Fruit fly (Drosophila melanogaster) whole organism, prepupa: ENCODE measurements around the gene Mdh2.

ENCODE experiments used
- CG10669 ChIP-seq: fragments of 200-800 bp; sonication (Bioruptor generic); optimal IDR thresholded peaks from 3 replicates; lab custom pipeline; 2018; ENCODE audit warnings: missing biosample characterization, mild to moderate bottlenecking, missing genetic modification characterization, moderate library complexity
- CG11294 ChIP-seq: fragments of 200-800 bp; sonication (Bioruptor generic); IDR thresholded peaks from 2 replicates; pipeline ENCODE4 v1.3.6; 2022; ENCODE audit warnings: missing biosample characterization, missing genetic modification characterization
- CG11762 ChIP-seq: fragments of 200-800 bp; sonication (Bioruptor generic); optimal IDR thresholded peaks from 3 replicates; lab custom pipeline; 2016; ENCODE audit warnings: missing biosample characterization, missing genetic modification characterization; ENCODE audit not compliant: insufficient read depth
- CG15336 ChIP-seq: fragments of 200-800 bp; sonication (Bioruptor generic); IDR thresholded peaks from 2 replicates; pipeline ENCODE4 v1.3.6; 2022; ENCODE audit warnings: missing biosample characterization, missing genetic modification characterization
- CG1621 ChIP-seq: fragments of 200-800 bp; sonication (Bioruptor generic); optimal IDR thresholded peaks from 3 replicates; lab custom pipeline; 2018; ENCODE audit warnings: missing biosample characterization, mild to moderate bottlenecking, missing genetic modification characterization
- CG16779 ChIP-seq: fragments of 200-800 bp; sonication (Bioruptor generic); optimal IDR thresholded peaks from 3 replicates; lab custom pipeline; 2017; ENCODE audit warnings: missing biosample characterization, mild to moderate bottlenecking, missing genetic modification characterization
- CG3032 ChIP-seq: fragments of 200-800 bp; optimal IDR thresholded peaks from 2 replicates; lab custom pipeline; 2019; ENCODE audit warnings: missing biosample characterization, mild to moderate bottlenecking, missing genetic modification characterization, moderate library complexity
- CG3919 ChIP-seq: fragments of 200-800 bp; sonication (Bioruptor generic); optimal IDR thresholded peaks from 3 replicates; lab custom pipeline; 2016; ENCODE audit warnings: missing biosample characterization, missing genetic modification characterization
- CG4318 ChIP-seq: fragments of 200-800 bp; sonication (Bioruptor generic); optimal IDR thresholded peaks from 3 replicates; lab custom pipeline; 2017; ENCODE audit warnings: missing biosample characterization, mild to moderate bottlenecking, missing genetic modification characterization
- CG6163 ChIP-seq: fragments of 200-800 bp; sonication (Bioruptor generic); IDR thresholded peaks from 3 replicates; pipeline ENCODE4 v1.3.6; 2022; ENCODE audit warnings: missing biosample characterization, missing genetic modification characterization
- CG6276 ChIP-seq: fragments of 200-800 bp; sonication (Bioruptor generic); optimal IDR thresholded peaks from 2 replicates; lab custom pipeline; 2017; ENCODE audit warnings: missing biosample characterization, mild to moderate bottlenecking, missing genetic modification characterization
- CG6792 ChIP-seq: fragments of 200-800 bp; sonication (Bioruptor generic); optimal IDR thresholded peaks from 3 replicates; lab custom pipeline; 2016; ENCODE audit warnings: missing biosample characterization, missing genetic modification characterization
- CG6808 ChIP-seq: fragments of 200-800 bp; sonication (Bioruptor generic); optimal IDR thresholded peaks from 3 replicates; lab custom pipeline; 2017; ENCODE audit warnings: missing biosample characterization, missing genetic modification characterization, mild to moderate bottlenecking, moderate library complexity, missing genetic modification reagents
- CG8119 ChIP-seq: fragments of 200-800 bp; sonication (Bioruptor generic); IDR thresholded peaks from 3 replicates; pipeline ENCODE4 v1.3.6; 2022; ENCODE audit warnings: missing biosample characterization, missing genetic modification characterization
- CG8319 ChIP-seq: fragments of 200-800 bp; sonication (Bioruptor generic); optimal IDR thresholded peaks from 3 replicates; lab custom pipeline; 2016; ENCODE audit warnings: missing biosample characterization, missing genetic modification characterization
- CG9139 ChIP-seq: fragments of 200-800 bp; sonication (Bioruptor generic); optimal IDR thresholded peaks from 3 replicates; lab custom pipeline; 2017; ENCODE audit warnings: missing biosample characterization, mild to moderate bottlenecking, missing genetic modification characterization
- Eip75B ChIP-seq: fragments of 200-800 bp; sonication (Bioruptor generic); optimal IDR thresholded peaks from 3 replicates; lab custom pipeline; 2016; ENCODE audit warnings: missing biosample characterization, missing genetic modification characterization
- Eip78C ChIP-seq: fragments of 200-800 bp; sonication (Bioruptor generic); peaks from one replicate; lab custom pipeline; 2016; ENCODE audit warnings: missing biosample characterization, missing genetic modification characterization
- Lpt ChIP-seq: fragments of 200-800 bp; sonication (Bioruptor generic); optimal IDR thresholded peaks from 3 replicates; lab custom pipeline; 2016; ENCODE audit warnings: missing biosample characterization, missing genetic modification characterization
- Sox14 ChIP-seq: fragments of 200-800 bp; sonication (Bioruptor generic); optimal IDR thresholded peaks from 3 replicates; lab custom pipeline; 2016; ENCODE audit warnings: missing biosample characterization, missing genetic modification characterization
- Sox15 ChIP-seq: fragments of 200-800 bp; sonication (Bioruptor generic); optimal IDR thresholded peaks from 3 replicates; lab custom pipeline; 2016; ENCODE audit warnings: missing biosample characterization, missing genetic modification characterization
- cyc ChIP-seq: fragments of 200-800 bp; sonication (Bioruptor generic); optimal IDR thresholded peaks from 3 replicates; lab custom pipeline; 2016; ENCODE audit warnings: missing biosample characterization, missing genetic modification characterization
- dsx ChIP-seq: fragments of 200-800 bp; optimal IDR thresholded peaks from 3 replicates; lab custom pipeline; 2019; ENCODE audit warnings: missing biosample characterization, mild to moderate bottlenecking, missing genetic modification characterization, moderate library complexity; ENCODE audit not compliant: poor library complexity, severe bottlenecking
- eg ChIP-seq: fragments of 200-800 bp; sonication (Bioruptor generic); IDR thresholded peaks from 3 replicates; pipeline ENCODE4 v1.3.6; 2022; ENCODE audit warnings: missing biosample characterization, missing genetic modification characterization
- esn ChIP-seq: fragments of 200-800 bp; sonication (Bioruptor generic); optimal IDR thresholded peaks from 2 replicates; lab custom pipeline; 2016; ENCODE audit warnings: missing biosample characterization, mild to moderate bottlenecking, missing genetic modification characterization, moderate library complexity
- fd85E ChIP-seq: fragments of 200-800 bp; sonication (Bioruptor generic); optimal IDR thresholded peaks from 3 replicates; lab custom pipeline; 2016; ENCODE audit warnings: missing biosample characterization, missing genetic modification characterization
- lz ChIP-seq: fragments of 200-800 bp; sonication (Bioruptor generic); optimal IDR thresholded peaks from 3 replicates; lab custom pipeline; 2016; ENCODE audit warnings: missing biosample characterization, missing genetic modification characterization
- salr ChIP-seq, 2 experiments: fragments of 200-800 bp; sonication (Bioruptor generic); optimal IDR thresholded peaks; 3 replicates each; lab custom pipeline; 2016 to 2018; ENCODE audit warnings: missing biosample characterization in 2 of 2, missing genetic modification characterization in 2 of 2, mild to moderate bottlenecking in 1 of 2
- svp ChIP-seq: fragments of 200-800 bp; sonication (Bioruptor generic); peaks from one replicate; lab custom pipeline; 2016; ENCODE audit warnings: missing biosample characterization, missing genetic modification characterization
- vri ChIP-seq: fragments of 200-800 bp; sonication (Bioruptor generic); optimal IDR thresholded peaks from 3 replicates; lab custom pipeline; 2016; ENCODE audit warnings: missing biosample characterization, mild to moderate bottlenecking, missing genetic modification characterization

Gene Mdh2

DNA sequence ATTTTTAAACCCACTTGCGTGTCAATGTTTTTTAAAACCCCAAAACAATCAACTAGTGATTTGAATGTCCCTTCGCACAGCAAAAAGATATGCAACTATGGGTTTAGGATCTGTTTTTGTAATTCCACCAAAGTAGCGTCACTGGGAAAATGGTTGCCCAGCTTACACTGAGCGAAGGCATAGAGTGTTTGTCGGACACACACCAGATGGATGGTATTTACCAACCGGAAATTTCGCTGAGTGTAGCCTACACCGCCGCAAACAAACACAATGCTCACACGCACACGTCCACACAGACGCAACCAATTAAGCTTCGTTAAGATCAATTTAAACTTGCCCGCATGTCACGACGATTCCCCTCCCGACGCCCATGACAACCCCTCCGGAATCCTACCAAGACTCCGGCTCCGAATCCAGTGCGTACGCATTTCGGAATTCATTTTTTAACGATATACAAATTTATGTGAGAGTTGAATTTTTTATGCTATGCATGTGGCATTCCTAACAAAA, 2.6 kb downstream of the Mdh2 start:
- TF ChIP-seq Sox15 = no peak
- no peak for TF ChIP-seq fd85E (GFP tag; lab: Kevin White, UChicago)
- TF ChIP-seq CG3919 (GFP tag; lab: Kevin White, UChicago) = no peak
- TF ChIP-seq dsx = no peak
- TF ChIP-seq CG6276 (GFP tag; lab: Kevin White, UChicago) = no peak
- no peak for TF ChIP-seq CG3032 (tag; lab: Kevin White, UChicago)
- TF ChIP-seq Eip78C (GFP tag; lab: Kevin White, UChicago) = peak; percentile 66
- TF ChIP-seq svp (GFP tag; lab: Kevin White, UChicago) = peak; percentile 44
- TF ChIP-seq CG11762 (GFP tag; lab: Kevin White, UChicago) = no peak

DNA sequence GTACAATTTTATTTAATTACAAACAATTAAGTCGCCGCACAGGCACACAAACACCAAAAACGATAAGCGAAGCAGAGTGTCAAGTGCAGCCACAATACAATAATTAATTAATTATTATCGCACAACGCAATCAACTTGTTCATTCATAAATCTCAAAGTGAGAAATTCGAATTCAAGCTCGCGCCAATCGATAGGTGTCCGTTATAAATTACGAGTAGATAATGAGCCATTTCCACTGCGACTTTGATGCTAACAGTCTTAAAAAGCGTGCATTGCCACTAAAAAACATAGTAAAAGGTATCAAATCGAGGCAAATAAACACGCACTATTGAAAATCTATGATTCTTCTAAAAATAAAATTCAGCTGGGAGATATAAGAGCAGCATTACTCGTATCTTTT, 4.0 kb downstream of the Mdh2 start:
- TF ChIP-seq CG6792 = no peak
- peak; percentile 72 for TF ChIP-seq svp (GFP tag; lab: Kevin White, UChicago)
- TF ChIP-seq CG6163 (GFP tag; lab: Robert Waterston, UW) = no peak

DNA sequence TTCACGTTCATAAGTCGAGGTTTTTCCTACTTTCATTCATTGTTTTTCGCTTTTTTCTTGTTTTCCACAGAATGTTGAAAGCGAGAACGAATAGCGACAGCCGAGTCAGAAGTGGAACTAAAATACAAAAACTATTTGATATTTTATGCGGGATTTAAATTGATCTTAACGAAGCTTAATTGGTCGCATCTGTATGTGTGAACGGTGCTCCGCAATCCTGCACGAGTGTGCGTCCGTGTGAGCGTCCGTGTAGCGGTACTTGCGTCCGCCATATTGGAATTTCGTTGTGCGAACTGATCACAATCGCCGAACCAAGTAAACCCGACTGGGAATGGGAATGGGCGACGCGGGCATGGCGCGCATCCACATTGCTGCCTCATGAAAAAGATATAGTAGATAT, 6.0 kb downstream of the Mdh2 start:
- TF ChIP-seq CG6808 (GFP tag; lab: Kevin White, UChicago) (no peak), eg (GFP tag; lab: Robert Waterston, UW) (no peak), Lpt (GFP tag; lab: Kevin White, UChicago) (no peak), vri (no peak), CG8119 (GFP tag; lab: Robert Waterston, UW) (no peak), CG11294 (no peak), CG9139 (GFP tag; lab: Kevin White, UChicago) (no peak), CG11762 (GFP tag; lab: Kevin White, UChicago) (no peak)

DNA sequence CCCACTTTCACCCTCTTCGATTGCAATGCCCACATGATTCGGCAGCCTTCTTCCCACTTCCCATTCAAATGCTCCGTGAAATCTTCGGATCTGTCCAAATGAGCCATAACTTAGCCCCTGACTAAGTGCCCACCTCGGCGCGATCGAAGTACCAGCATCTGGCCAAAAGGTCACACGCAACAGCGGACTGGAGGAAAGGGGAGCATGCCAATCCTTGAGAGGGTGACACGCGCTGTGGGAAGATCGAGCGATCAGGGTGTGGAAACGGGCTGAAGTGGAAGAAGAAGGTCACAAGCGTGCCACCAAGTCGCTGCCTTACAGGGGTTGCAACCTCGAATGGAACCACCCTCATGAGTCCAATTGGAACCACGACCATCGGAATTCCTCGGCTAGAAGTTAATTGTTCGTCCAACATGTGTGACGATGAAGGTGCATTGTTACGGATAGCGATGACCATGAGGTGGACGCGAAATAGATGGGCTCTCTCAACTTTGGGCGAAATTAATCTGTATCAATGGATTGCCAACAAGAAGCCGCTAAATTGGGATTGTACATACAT, 8.6 kb downstream of the Mdh2 start:
- TF ChIP-seq CG3919 (GFP tag; lab: Kevin White, UChicago) (no peak), CG9139 (GFP tag; lab: Kevin White, UChicago) (no peak), CG1621 (tag; lab: Kevin White, UChicago) (no peak), Sox14 (no peak), salr (GFP tag; optimal IDR thresholded peaks at IDR 0.05; lab: Kevin White, UChicago) (no peak), CG10669 (GFP tag; lab: Kevin White, UChicago) (no peak), CG16779 (tag; lab: Kevin White, UChicago) (no peak), cyc (GFP tag; lab: Kevin White, UChicago) (no peak), CG11762 (GFP tag; lab: Kevin White, UChicago) (no peak), CG8319 (GFP tag; lab: Kevin White, UChicago) (no peak), esn (GFP tag; lab: Kevin White, UChicago) (no peak), Eip75B (no peak), CG6163 (GFP tag; lab: Robert Waterston, UW) (no peak), lz (GFP tag; lab: Kevin White, UChicago) (no peak)

DNA sequence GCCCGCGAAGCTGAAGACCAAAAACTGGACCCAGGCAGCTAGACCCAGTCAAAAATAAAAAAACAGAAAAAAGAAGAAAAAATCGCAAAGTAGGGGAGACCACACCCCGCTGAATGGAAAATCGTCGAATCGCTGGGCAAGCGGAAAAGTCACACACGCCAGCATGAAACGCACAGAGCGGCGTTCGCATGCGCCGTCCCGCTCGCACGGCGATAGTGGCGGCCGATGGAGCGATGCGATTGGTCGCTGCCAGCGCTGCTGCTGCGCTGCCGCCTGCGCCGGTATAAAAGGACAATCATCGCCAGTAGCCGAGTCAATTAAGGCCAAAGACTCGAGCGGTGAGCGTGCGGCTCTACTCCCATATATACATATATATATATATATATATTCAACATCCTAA, 9.7 kb downstream of the Mdh2 start, which contains the start of gene repo:
repo (plus strand) TSS at position 314 of the 400 bp plus-strand sequence.
- no peak for TF ChIP-seq CG8119 (GFP tag; lab: Robert Waterston, UW)
- no peak for TF ChIP-seq CG3919 (GFP tag; lab: Kevin White, UChicago)
- TF ChIP-seq CG4318 = no peak
- no peak for TF ChIP-seq CG10669 (GFP tag; lab: Kevin White, UChicago)
- TF ChIP-seq CG15336 (GFP tag; lab: Robert Waterston, UW) = no peak
- TF ChIP-seq CG6163 (GFP tag; lab: Robert Waterston, UW) = 0 out of 3 replicates have a peak, but pooled peaks have one; percentile 7
